Fruit fly (Drosophila melanogaster) whole organism, embryonic: ENCODE results near the gene trx.
A peak's percentile ranks its signal among the peaks of the same experiment; 100 is the strongest.

Source experiments
- Abd-B ChIP-seq: fragments of 200-800 bp; sonication (Bioruptor generic); optimal IDR thresholded peaks from 2 replicates; lab custom pipeline; 2018; ENCODE audit warnings: missing biosample characterization, mild to moderate bottlenecking, missing genetic modification characterization, moderate library complexity
- CG12104 ChIP-seq: fragments of 200-800 bp; sonication (Bioruptor generic); optimal IDR thresholded peaks from 3 replicates; lab custom pipeline; 2016; ENCODE audit warnings: missing biosample characterization, missing genetic modification characterization
- CG12219 ChIP-seq: fragments of 200-800 bp; sonication (Bioruptor generic); optimal IDR thresholded peaks from 3 replicates; lab custom pipeline; 2018; ENCODE audit warnings: missing biosample characterization, mild to moderate bottlenecking, missing genetic modification characterization
- CG1832 ChIP-seq: fragments of 200-800 bp; sonication (Bioruptor generic); optimal IDR thresholded peaks from 2 replicates; lab custom pipeline; 2017; ENCODE audit warnings: missing biosample characterization, mild to moderate bottlenecking, missing genetic modification characterization, inconsistent platforms
- CG18476 ChIP-seq: fragments of 200-800 bp; sonication (Bioruptor generic); optimal IDR thresholded peaks from 2 replicates; lab custom pipeline; 2016; ENCODE audit warnings: missing biosample characterization, mild to moderate bottlenecking, missing genetic modification characterization
- CG18599 ChIP-seq: fragments of 200-800 bp; sonication (Bioruptor generic); optimal IDR thresholded peaks from 3 replicates; lab custom pipeline; 2017; ENCODE audit warnings: missing biosample characterization, missing genetic modification characterization, mild to moderate bottlenecking, moderate library complexity, missing genetic modification reagents
- CG2199 ChIP-seq: fragments of 200-800 bp; sonication (Bioruptor generic); IDR thresholded peaks from 3 replicates; pipeline ENCODE4 v1.3.6; 2022; ENCODE audit warnings: missing biosample characterization, missing genetic modification characterization
- CG34376 ChIP-seq: fragments of 200-800 bp; sonication (Bioruptor generic); optimal IDR thresholded peaks from 2 replicates; lab custom pipeline; 2018; ENCODE audit warnings: missing biosample characterization, mild to moderate bottlenecking, missing genetic modification characterization
- CG42726 ChIP-seq: fragments of 200-800 bp; sonication (Bioruptor generic); IDR thresholded peaks from 2 replicates; pipeline ENCODE4 v1.3.6; 2022; ENCODE audit warnings: missing biosample characterization, missing genetic modification characterization; ENCODE audit not compliant: partially characterized antibody
- CG6683 ChIP-seq: fragments of 200-800 bp; sonication (Bioruptor generic); optimal IDR thresholded peaks from 2 replicates; lab custom pipeline; 2017; ENCODE audit warnings: missing biosample characterization, mild to moderate bottlenecking, missing genetic modification characterization, missing genetic modification reagents
- CG6791 ChIP-seq: fragments of 200-800 bp; sonication (Bioruptor generic); IDR thresholded peaks from 3 replicates; pipeline ENCODE4 v1.3.6; 2022; ENCODE audit warnings: missing biosample characterization, missing genetic modification characterization; ENCODE audit not compliant: partially characterized antibody
- CG7745 ChIP-seq: fragments of 200-800 bp; sonication (Bioruptor generic); optimal IDR thresholded peaks from 2 replicates; lab custom pipeline; 2018; ENCODE audit warnings: missing biosample characterization, mild to moderate bottlenecking, missing genetic modification characterization, moderate library complexity
- CG7987 ChIP-seq: fragments of 200-800 bp; sonication (Bioruptor generic); optimal IDR thresholded peaks from 2 replicates; lab custom pipeline; 2018; ENCODE audit warnings: missing biosample characterization, mild to moderate bottlenecking, missing genetic modification characterization, moderate library complexity
- CG9727 ChIP-seq: fragments of 200-800 bp; sonication (Bioruptor generic); optimal IDR thresholded peaks from 3 replicates; lab custom pipeline; 2017; ENCODE audit warnings: missing biosample characterization, mild to moderate bottlenecking, missing genetic modification characterization
- CoRest ChIP-seq: fragments of 200-800 bp; sonication (Bioruptor generic); optimal IDR thresholded peaks from 3 replicates; lab custom pipeline; 2018; ENCODE audit warnings: missing biosample characterization, mild to moderate bottlenecking, missing genetic modification characterization, moderate library complexity
- D19A ChIP-seq: fragments of 200-800 bp; optimal IDR thresholded peaks from 3 replicates; lab custom pipeline; 2019; ENCODE audit warnings: missing biosample characterization, mild to moderate bottlenecking, missing genetic modification characterization, moderate library complexity
- Dref ChIP-seq: fragments of 200-800 bp; sonication (Bioruptor generic); IDR thresholded peaks from 2 replicates; pipeline ENCODE4 v1.3.6; 2022; ENCODE audit warnings: missing biosample characterization, missing genetic modification characterization
- HLH3B ChIP-seq: fragments of 200-800 bp; sonication (Bioruptor generic); IDR thresholded peaks from 2 replicates; pipeline ENCODE4 v1.3.6; 2022; ENCODE audit warnings: missing biosample characterization, missing genetic modification characterization
- Hey ChIP-seq: fragments of 200-800 bp; sonication (Bioruptor generic); optimal IDR thresholded peaks from 3 replicates; lab custom pipeline; 2018; ENCODE audit warnings: missing biosample characterization, mild to moderate bottlenecking, missing genetic modification characterization
- HmgD ChIP-seq: fragments of 200-800 bp; sonication (Bioruptor generic); optimal IDR thresholded peaks from 3 replicates; lab custom pipeline; 2016; ENCODE audit warnings: missing biosample characterization, missing genetic modification characterization
- Optix ChIP-seq: fragments of 200-800 bp; sonication (Bioruptor generic); IDR thresholded peaks from 3 replicates; pipeline ENCODE4 v1.3.6; 2022; ENCODE audit warnings: missing biosample characterization, missing genetic modification characterization
- PHDP ChIP-seq: fragments of 200-800 bp; sonication (Bioruptor generic); optimal IDR thresholded peaks from 3 replicates; lab custom pipeline; 2018; ENCODE audit warnings: missing biosample characterization, mild to moderate bottlenecking, missing genetic modification characterization, moderate library complexity
- Pdp1 ChIP-seq, 2 experiments: fragments of 200-800 bp; sonication (Bioruptor generic); optimal IDR thresholded peaks; 3 replicates each; lab custom pipeline; 2016; ENCODE audit warnings: missing biosample characterization in 2 of 2, missing genetic modification characterization in 2 of 2, mild to moderate bottlenecking in 1 of 2, moderate library complexity in 1 of 2
- Rfx ChIP-seq: fragments of 200-800 bp; sonication (Bioruptor generic); IDR thresholded peaks from 2 replicates; pipeline ENCODE4 v1.3.6; 2022; ENCODE audit warnings: missing biosample characterization, missing genetic modification characterization
- az2 ChIP-seq: fragments of 200-800 bp; sonication (Bioruptor generic); optimal IDR thresholded peaks from 3 replicates; lab custom pipeline; 2016; ENCODE audit warnings: missing biosample characterization, missing genetic modification characterization
- br ChIP-seq: fragments of >200 bp; optimal IDR thresholded peaks from 2 replicates; lab custom pipeline; 2017
- bsh ChIP-seq, 2 experiments: fragments of 200-800 bp; sonication (Bioruptor generic); optimal IDR thresholded peaks; 2 replicates each; lab custom pipeline; 2017 to 2018; ENCODE audit warnings: mild to moderate bottlenecking in 2 of 2, missing biosample characterization in 2 of 2, missing genetic modification characterization in 2 of 2, moderate library complexity in 1 of 2
- btn ChIP-seq: fragments of 200-800 bp; sonication (Bioruptor generic); optimal IDR thresholded peaks from 2 replicates; lab custom pipeline; 2016; ENCODE audit warnings: missing biosample characterization, missing genetic modification characterization
- chm ChIP-seq: fragments of 200-800 bp; sonication (Bioruptor generic); IDR thresholded peaks from 2 replicates; pipeline ENCODE4 v1.3.6; 2022; ENCODE audit warnings: missing biosample characterization, missing genetic modification characterization
- ci ChIP-seq: fragments of 200-800 bp; sonication (Bioruptor generic); IDR thresholded peaks from 3 replicates; pipeline ENCODE4 v1.3.6; 2022; ENCODE audit warnings: missing biosample characterization, missing genetic modification characterization
- dati ChIP-seq: fragments of 200-800 bp; sonication (Bioruptor generic); IDR thresholded peaks from 2 replicates; pipeline ENCODE4 v1.3.6; 2022; ENCODE audit warnings: missing biosample characterization, missing genetic modification characterization
- exex ChIP-seq: fragments of 200-800 bp; sonication (Bioruptor generic); optimal IDR thresholded peaks from 4 replicates; lab custom pipeline; 2018; ENCODE audit warnings: missing biosample characterization, mild to moderate bottlenecking, missing genetic modification characterization, moderate library complexity
- ftz-f1 ChIP-seq: fragments of 200-800 bp; sonication (Bioruptor generic); optimal IDR thresholded peaks from 2 replicates; lab custom pipeline; 2016; ENCODE audit warnings: missing biosample characterization, missing genetic modification characterization
- h ChIP-seq: fragments of >200 bp; optimal IDR thresholded peaks from 2 replicates; lab custom pipeline; 2017
- jigr1 ChIP-seq: fragments of 200-800 bp; sonication (Bioruptor generic); IDR thresholded peaks from 3 replicates; pipeline ENCODE4 v1.3.6; 2022; ENCODE audit warnings: missing biosample characterization, missing genetic modification characterization
- jumu ChIP-seq: fragments of 200-800 bp; sonication (Bioruptor generic); optimal IDR thresholded peaks from 3 replicates; lab custom pipeline; 2016; ENCODE audit warnings: missing biosample characterization, missing genetic modification characterization
- knrl ChIP-seq: fragments of 200-800 bp; sonication (Bioruptor generic); IDR thresholded peaks from 3 replicates; pipeline ENCODE4 v1.3.6; 2022; ENCODE audit warnings: missing biosample characterization, missing genetic modification characterization; ENCODE audit not compliant: partially characterized antibody
- mld ChIP-seq: fragments of 200-800 bp; sonication (Bioruptor generic); IDR thresholded peaks from 3 replicates; pipeline ENCODE4 v1.3.6; 2022; ENCODE audit warnings: missing biosample characterization, missing genetic modification characterization; ENCODE audit not compliant: partially characterized antibody
- nom ChIP-seq: fragments of 200-800 bp; sonication (Bioruptor generic); optimal IDR thresholded peaks from 2 replicates; lab custom pipeline; 2017; ENCODE audit warnings: missing biosample characterization, missing genetic modification characterization, mild to moderate bottlenecking, moderate library complexity, missing genetic modification reagents
- otp ChIP-seq: fragments of 200-800 bp; sonication (Bioruptor generic); IDR thresholded peaks from 3 replicates; pipeline ENCODE4, ENCODE4 v1.3.6; 2022; ENCODE audit warnings: missing biosample characterization, missing genetic modification characterization
- pb ChIP-seq: fragments of 200-800 bp; sonication (Bioruptor generic); optimal IDR thresholded peaks from 3 replicates; lab custom pipeline; 2016; ENCODE audit warnings: missing biosample characterization, missing genetic modification characterization
- phol ChIP-seq: fragments of 200-800 bp; sonication (Bioruptor generic); optimal IDR thresholded peaks from 3 replicates; lab custom pipeline; 2018; ENCODE audit warnings: missing biosample characterization, mild to moderate bottlenecking, missing genetic modification characterization, moderate library complexity
- pros ChIP-seq: fragments of 200-800 bp; sonication (Bioruptor generic); optimal IDR thresholded peaks from 3 replicates; lab custom pipeline; 2019; ENCODE audit warnings: missing biosample characterization, mild to moderate bottlenecking, missing genetic modification characterization, moderate library complexity
- rib ChIP-seq: fragments of 200-800 bp; sonication (Bioruptor generic); IDR thresholded peaks from 2 replicates; pipeline ENCODE4 v1.3.6; 2022; ENCODE audit warnings: missing biosample characterization, missing genetic modification characterization
- seq ChIP-seq: fragments of 200-800 bp; sonication (Bioruptor generic); IDR thresholded peaks from 2 replicates; pipeline ENCODE4 v1.3.6; 2022; ENCODE audit warnings: missing biosample characterization, missing genetic modification characterization
- sob ChIP-seq: fragments of 200-800 bp; sonication (Bioruptor generic); IDR thresholded peaks from 2 replicates; pipeline ENCODE4 v1.3.6; 2022; ENCODE audit warnings: missing biosample characterization, missing genetic modification characterization
- ttk ChIP-seq: fragments of 200-800 bp; sonication (Bioruptor generic); IDR thresholded peaks from 2 replicates; pipeline ENCODE4 v2.1.2; 2022; ENCODE audit warnings: missing biosample characterization, missing genetic modification characterization

trx gene

dm6 chr3R:14307972-14308673, 21.4 kb upstream of the trx start (continued):
- TF ChIP-seq CG6791 (GFP tag; lab: Robert Waterston, UW), result peak; percentile 55; the same call in 1 of the 3 replicates
- no peak for TF ChIP-seq CG9727 (GFP tag; lab: Kevin White, UChicago)
- no peak for TF ChIP-seq jumu (GFP tag; lab: Kevin White, UChicago)
- TF ChIP-seq CG18599 (GFP tag; lab: Kevin White, UChicago), result no peak
- TF ChIP-seq CG42726 (GFP tag; lab: Robert Waterston, UW), result 0 out of 2 replicates have a peak, but pooled peaks have one; percentile 36
- TF ChIP-seq ci, result peak; percentile 36; the same call in 1 of the 3 replicates
- peak; percentile 91 for TF ChIP-seq phol (tag; lab: Kevin White, UChicago)
- peak; percentile 67 for TF ChIP-seq pros (GFP tag; lab: Kevin White, UChicago)
- no peak for TF ChIP-seq CG6683 (GFP tag; lab: Kevin White, UChicago)
- peak; percentile 63 for TF ChIP-seq Abd-B
- TF ChIP-seq bsh (GFP tag; optimal IDR thresholded peaks at IDR 0.05; lab: Kevin White, UChicago), result peak in 1 of 2 experiments; percentile 5
- 0 out of 2 replicates have a peak, but pooled peaks have one; percentile 15 for TF ChIP-seq chm (GFP tag; lab: Robert Waterston, UW)
- peak; percentile 12 for TF ChIP-seq CG34376 (GFP tag; lab: Kevin White, UChicago)
- TF ChIP-seq CG1832 (GFP tag; lab: Kevin White, UChicago), result peak; percentile 65
- no peak for TF ChIP-seq h (lab: Kevin White, UChicago)
- peak; percentile 95 for TF ChIP-seq ftz-f1
- peak; percentile 23 for TF ChIP-seq Dref (GFP tag; lab: Robert Waterston, UW)

DNA sequence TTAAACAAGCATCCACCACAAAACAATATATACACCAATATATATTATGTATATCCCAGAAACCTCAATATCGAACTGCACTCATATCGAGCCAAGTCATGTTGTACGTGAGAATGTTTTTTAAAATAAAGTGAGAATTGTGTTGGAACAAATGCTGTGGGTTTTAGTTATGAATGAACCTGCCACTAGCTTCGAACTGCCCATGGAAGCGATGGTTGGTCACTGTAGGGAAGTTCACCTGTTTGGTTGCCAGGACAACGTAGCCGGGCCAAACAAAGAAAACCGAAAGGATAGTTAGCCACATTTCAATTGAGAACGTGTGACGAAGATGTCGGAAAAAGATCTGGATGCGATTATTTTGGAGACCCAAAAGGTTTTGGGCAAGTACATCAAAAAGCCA, 15.4 kb upstream of the trx start, which contains the start of gene IFT54:
IFT54 (plus strand) TSS at position 301 of the 400 bp plus-strand sequence.
- TF ChIP-seq Optix (GFP tag; lab: Robert Waterston, UW), result no peak
- TF ChIP-seq HmgD (GFP tag; lab: Kevin White, UChicago), result no peak
- TF ChIP-seq Rfx (GFP tag; lab: Robert Waterston, UW), result peak; percentile 24; the same call in 1 of the 2 replicates
- TF ChIP-seq sob (GFP tag; lab: Robert Waterston, UW), result 0 out of 2 replicates have a peak, but pooled peaks have one; percentile 14
- TF ChIP-seq Pdp1 (GFP tag; optimal IDR thresholded peaks at IDR 0.05; lab: Kevin White, UChicago), result no peak

DNA sequence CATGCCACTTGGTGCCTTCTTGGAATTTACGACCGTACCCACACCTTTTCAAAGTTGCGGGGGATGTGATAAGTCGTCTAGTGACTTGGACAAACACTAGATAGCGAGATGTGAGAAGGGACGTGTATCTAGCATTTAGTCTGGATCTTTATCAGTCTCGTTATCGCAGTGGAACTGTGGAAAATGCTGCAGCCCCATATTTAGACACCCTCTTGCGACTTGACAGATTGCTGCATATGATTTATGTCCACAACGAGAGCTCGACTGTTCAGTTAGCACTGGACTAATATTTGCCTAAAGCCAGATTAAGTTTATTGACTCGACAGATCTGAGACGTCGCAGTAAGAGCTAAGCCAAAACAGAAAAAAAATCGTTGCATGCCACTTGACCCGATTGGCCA, 13.2 kb upstream of the trx start:
- TF ChIP-seq jigr1 (no peak), CG12104 (GFP tag; lab: Kevin White, UChicago) (peak; percentile 13), pb (GFP tag; lab: Kevin White, UChicago) (no peak), Hey (no peak), CoRest (tag; lab: Kevin White, UChicago) (no peak), ttk (no peak), nom (GFP tag; lab: Kevin White, UChicago) (no peak), CG12219 (GFP tag; lab: Kevin White, UChicago) (peak; percentile 37), br (lab: Kevin White, UChicago) (no peak), CG2199 (GFP tag; lab: Robert Waterston, UW) (no peak), exex (tag; lab: Kevin White, UChicago) (peak; percentile 0), HLH3B (GFP tag; lab: Robert Waterston, UW) (peak; percentile 30; the same call in 1 of the 2 replicates), dati (GFP tag; lab: Robert Waterston, UW) (no peak), seq (GFP tag; lab: Robert Waterston, UW) (no peak), otp (GFP tag; lab: Robert Waterston, UW) (peak; percentile 42; the same call in 1 of the 3 replicates), btn (no peak), knrl (no peak), D19A (tag; lab: Kevin White, UChicago) (peak; percentile 16), PHDP (tag; lab: Kevin White, UChicago) (peak; percentile 46), CG18476 (GFP tag; lab: Kevin White, UChicago) (no peak), CG7745 (tag; lab: Kevin White, UChicago) (no peak), rib (no peak), mld (GFP tag; lab: Robert Waterston, UW) (no peak), CG7987 (GFP tag; lab: Kevin White, UChicago) (peak; percentile 71), az2 (no peak)
